Worm (Caenorhabditis elegans) whole organism, midembryonic: Measurements from ENCODE around the gene vhl-1.

ENCODE experiments used
- T22C8.4 ChIP-seq: fragments of 200-800 bp; sonication (Bioruptor generic); IDR thresholded peaks from 2 replicates; pipeline ENCODE4 v1.3.6; 2022; ENCODE audit warnings: missing genetic modification characterization, missing compliant biosample characterization
- cog-1 ChIP-seq: sonication (generic microtip); optimal IDR thresholded peaks from 2 replicates; lab custom pipeline; 2016; ENCODE audit warnings: missing genetic modification characterization, missing compliant biosample characterization
- flt-1 ChIP-seq: fragments of 200-800 bp; sonication (Bioruptor generic); IDR thresholded peaks from 2 replicates; pipeline ENCODE4 v1.3.6; 2022; ENCODE audit warnings: missing genetic modification characterization, missing compliant biosample characterization
- klf-2 ChIP-seq: fragments of 200-800 bp; sonication (Bioruptor generic); conservative IDR thresholded peaks from 2 replicates; pipeline ENCODE4 v1.3.6; 2022; ENCODE audit warnings: missing genetic modification reagents, missing genetic modification characterization, missing compliant biosample characterization
- med-1 ChIP-seq: sonication (generic microtip); optimal IDR thresholded peaks from 2 replicates; lab custom pipeline; 2017; ENCODE audit warnings: missing genetic modification characterization, mild to moderate bottlenecking, missing compliant biosample characterization, antibody characterized with exemption, missing genetic modification reagents; ENCODE audit not compliant: insufficient read depth
- ref-1 ChIP-seq: fragments of 200-800 bp; sonication (Bioruptor generic); conservative IDR thresholded peaks from 2 replicates; pipeline ENCODE4 v1.3.6; 2022; ENCODE audit warnings: missing genetic modification reagents, missing genetic modification characterization, missing compliant biosample characterization
- tab-1 ChIP-seq: fragments of 200-800 bp; sonication (Bioruptor generic); IDR thresholded peaks from 2 replicates; pipeline ENCODE4 v1.3.6; 2022; ENCODE audit warnings: missing genetic modification characterization, missing compliant biosample characterization
- ztf-23 ChIP-seq: fragments of 200-800 bp; sonication (Bioruptor generic); IDR thresholded peaks from 2 replicates; pipeline ENCODE4 v1.3.6; 2022; ENCODE audit warnings: missing genetic modification reagents, missing genetic modification characterization, missing compliant biosample characterization

ce11 chrX:11351288-11351687 is 44.1 kb downstream of the vhl-1 start:
- TF ChIP-seq cog-1 (tag; lab: Kevin White, UChicago) (no peak), tab-1 (GFP tag; lab: Robert Waterston, UW) (no peak), T22C8.4 (GFP tag; lab: Robert Waterston, UW) (no peak), flt-1 (no peak), med-1 (GFP tag; lab: Kevin White, UChicago) (no peak), ref-1 (GFP tag; lab: Robert Waterston, UW) (no peak), ztf-23 (GFP tag; lab: Robert Waterston, UW) (no peak), klf-2 (GFP tag; lab: Robert Waterston, UW) (no peak)
